Fruit fly (Drosophila melanogaster) whole organism, wandering third instar larva: ENCODE measurements around the gene MCTS1.

ENCODE experiments used
- Hr83 ChIP-seq: fragments of 200-300 bp; sonication (Bioruptor generic); optimal IDR thresholded peaks from 2 replicates; lab custom pipeline; 2016; ENCODE audit warnings: missing biosample characterization, mild to moderate bottlenecking, missing genetic modification characterization, moderate library complexity; ENCODE audit not compliant: poor library complexity, severe bottlenecking
- Rel ChIP-seq, 2 experiments: fragments of 200-800 bp; sonication (Bioruptor generic) in 1 of 2; optimal IDR thresholded peaks; 2 replicates in 1 of 2; 3 replicates in 1 of 2; lab custom pipeline; 2016 to 2019; ENCODE audit warnings: mild to moderate bottlenecking in 2 of 2, missing biosample characterization in 2 of 2, missing genetic modification characterization in 2 of 2, moderate library complexity in 1 of 2
- ey ChIP-seq: fragments of 200-800 bp; sonication (Bioruptor generic); optimal IDR thresholded peaks from 2 replicates; lab custom pipeline; 2016; ENCODE audit warnings: missing biosample characterization, missing genetic modification characterization
- jim ChIP-seq: fragments of 175-275, 200-325 bp; sonication (Bioruptor generic); optimal IDR thresholded peaks from 2 replicates; lab custom pipeline; 2016; ENCODE audit warnings: missing biosample characterization, mild to moderate bottlenecking, missing genetic modification characterization
- pan ChIP-seq: fragments of >200 bp; optimal IDR thresholded peaks from 2 replicates; lab custom pipeline; 2017
- psq ChIP-seq: fragments of 200-800 bp; sonication (Bioruptor generic); optimal IDR thresholded peaks from 3 replicates; lab custom pipeline; 2017; ENCODE audit warnings: missing biosample characterization, mild to moderate bottlenecking, missing genetic modification characterization, moderate library complexity
- tai ChIP-seq: sonication (Bioruptor generic); optimal IDR thresholded peaks from 2 replicates; lab custom pipeline; 2016; ENCODE audit warnings: missing biosample characterization, missing genetic modification characterization
- usp ChIP-seq: fragments of >200 bp; optimal IDR thresholded peaks from 2 replicates; lab custom pipeline; 2017; ENCODE audit warnings: missing biosample characterization, missing genetic modification characterization

DNA sequence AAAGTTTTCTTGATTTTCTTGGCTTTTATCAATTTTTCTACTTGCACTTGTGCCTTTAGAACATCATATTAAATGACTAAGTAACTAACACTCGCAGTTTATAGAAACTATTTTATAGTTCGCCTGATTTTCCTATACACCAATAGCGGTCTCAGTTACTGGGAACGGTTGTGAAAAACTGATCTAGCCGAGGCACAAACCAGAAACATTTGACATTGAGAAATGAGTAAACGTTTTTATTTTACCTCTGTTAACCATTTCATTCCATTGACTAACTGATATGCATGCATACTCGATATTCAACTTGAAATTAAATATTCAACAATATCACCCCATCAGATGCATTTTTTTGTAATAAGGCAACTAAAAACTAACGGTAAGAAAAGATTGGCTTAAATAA lies 2.3 kb upstream of the MCTS1 start:
- TF ChIP-seq psq (GFP tag; lab: Kevin White, UChicago) (no peak), ey (GFP tag; lab: Kevin White, UChicago) (no peak), pan (lab: Kevin White, UChicago) (no peak), tai (GFP tag; lab: Kevin White, UChicago) (peak; percentile 26), jim (no peak), Rel (GFP tag; optimal IDR thresholded peaks at IDR 0.05; lab: Kevin White, UChicago) (no peak), Rel (tag; optimal IDR thresholded peaks at IDR 0.05; lab: Kevin White, UChicago) (no peak), usp (GFP tag; lab: Kevin White, UChicago) (no peak), Hr83 (GFP tag; lab: Kevin White, UChicago) (no peak)
